Fruit fly (Drosophila melanogaster): ENCODE measurements around the gene Culd.

DNA sequence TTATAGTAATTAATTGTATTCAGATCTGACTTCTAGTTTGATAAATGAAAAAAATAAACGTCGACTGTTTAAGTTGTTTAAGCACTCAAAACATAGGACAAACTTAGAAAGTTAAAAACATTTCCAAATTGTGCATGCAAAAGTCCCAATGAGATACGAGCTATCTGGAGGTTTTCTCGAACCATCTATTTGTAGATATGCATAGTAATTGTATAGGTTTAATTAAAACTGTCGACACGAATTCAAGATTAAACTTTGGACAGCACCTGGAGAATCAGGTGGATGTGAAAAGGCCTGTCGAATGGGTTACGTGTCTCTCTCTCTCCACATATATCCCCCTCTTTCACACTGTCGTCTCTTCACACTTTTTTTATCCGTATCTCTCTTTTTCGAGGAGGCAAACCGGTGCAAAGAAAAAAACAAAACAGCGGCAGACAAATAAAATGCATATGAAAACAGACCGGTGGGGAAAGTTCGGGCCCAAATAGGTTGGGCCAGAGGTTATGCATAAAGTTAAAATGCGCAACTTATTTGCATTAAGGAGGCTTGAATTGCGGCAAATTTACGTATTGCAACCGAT, 4.1 kb upstream of the Culd start:
- no peak for TF ChIP-seq Dll (optimal IDR thresholded peaks at IDR 0.05)
- TF ChIP-seq usp (GFP tag; optimal IDR thresholded peaks at IDR 0.05): no peak
- TF ChIP-seq psq (optimal IDR thresholded peaks at IDR 0.05): no peak
- TF ChIP-seq EcR (GFP tag; optimal IDR thresholded peaks at IDR 0.05): no peak
- no peak for TF ChIP-seq CG8478 (optimal IDR thresholded peaks at IDR 0.05)
- no peak for TF ChIP-seq pan (optimal IDR thresholded peaks at IDR 0.05)

Data from whole organism.